Fruit fly (Drosophila melanogaster) whole organism, embryonic: Measurements from ENCODE around the gene Usp8.

ENCODE experiments used
- Antp ChIP-seq: fragments of 200-800 bp; sonication (Bioruptor generic); optimal IDR thresholded peaks from 3 replicates; lab custom pipeline; 2016; ENCODE audit warnings: missing biosample characterization, missing genetic modification characterization
- B-H2 ChIP-seq: fragments of 200-800 bp; sonication (Bioruptor generic); optimal IDR thresholded peaks from 2 replicates; lab custom pipeline; 2018; ENCODE audit warnings: missing biosample characterization, mild to moderate bottlenecking, missing genetic modification characterization
- Bgb ChIP-seq: fragments of 200-800 bp; sonication (Bioruptor generic); IDR thresholded peaks from 2 replicates; pipeline ENCODE4 v1.3.6; 2022; ENCODE audit warnings: missing biosample characterization, missing genetic modification characterization; ENCODE audit not compliant: partially characterized antibody
- CG12071 ChIP-seq: fragments of 200-800 bp; sonication (Bioruptor generic); optimal IDR thresholded peaks from 3 replicates; lab custom pipeline; 2018; ENCODE audit warnings: missing biosample characterization, mild to moderate bottlenecking, missing genetic modification characterization
- CG14014 ChIP-seq: fragments of 200-800 bp; sonication (Bioruptor generic); IDR thresholded peaks from 2 replicates; pipeline ENCODE4 v1.3.6; 2022; ENCODE audit warnings: missing biosample characterization, missing genetic modification characterization
- CG15601 ChIP-seq: fragments of 200-800 bp; sonication (Bioruptor generic); optimal IDR thresholded peaks from 3 replicates; lab custom pipeline; 2019; ENCODE audit warnings: missing biosample characterization, mild to moderate bottlenecking, missing genetic modification characterization, moderate library complexity
- CG18619 ChIP-seq: fragments of 200-800 bp; sonication (Bioruptor generic); optimal IDR thresholded peaks from 3 replicates; lab custom pipeline; 2017; ENCODE audit warnings: missing biosample characterization, mild to moderate bottlenecking, missing genetic modification characterization
- CG2199 ChIP-seq: fragments of 200-800 bp; sonication (Bioruptor generic); IDR thresholded peaks from 3 replicates; pipeline ENCODE4 v1.3.6; 2022; ENCODE audit warnings: missing biosample characterization, missing genetic modification characterization
- CG2678 ChIP-seq: fragments of 200-800 bp; sonication (Bioruptor generic); optimal IDR thresholded peaks from 3 replicates; lab custom pipeline; 2019; ENCODE audit warnings: missing biosample characterization, mild to moderate bottlenecking, missing genetic modification characterization, moderate library complexity
- CG31224 ChIP-seq: fragments of 200-800 bp; sonication (Bioruptor generic); IDR thresholded peaks from 2 replicates; pipeline ENCODE4 v1.3.6; 2022; ENCODE audit warnings: missing biosample characterization, missing genetic modification characterization
- CG31388 ChIP-seq: fragments of 200-800 bp; sonication (Bioruptor generic); optimal IDR thresholded peaks from 2 replicates; lab custom pipeline; 2016; ENCODE audit warnings: missing biosample characterization, missing genetic modification characterization
- CG32532 ChIP-seq: fragments of 200-800 bp; sonication (Bioruptor generic); IDR thresholded peaks from 2 replicates; pipeline ENCODE4 v1.3.6; 2022; ENCODE audit warnings: missing biosample characterization, missing genetic modification characterization
- CG4404 ChIP-seq: fragments of 200-800 bp; sonication (Bioruptor generic); IDR thresholded peaks from 2 replicates; pipeline ENCODE4 v1.3.6; 2022; ENCODE audit warnings: missing biosample characterization, missing genetic modification characterization
- CG4730 ChIP-seq: fragments of 200-800 bp; sonication (Bioruptor generic); IDR thresholded peaks from 2 replicates; pipeline ENCODE4 v1.3.6; 2022; ENCODE audit warnings: missing biosample characterization, missing genetic modification characterization
- CG6654 ChIP-seq: fragments of 200-800 bp; sonication (Bioruptor generic); optimal IDR thresholded peaks from 2 replicates; lab custom pipeline; 2017; ENCODE audit warnings: missing biosample characterization, mild to moderate bottlenecking, missing genetic modification characterization
- CG6791 ChIP-seq: fragments of 200-800 bp; sonication (Bioruptor generic); IDR thresholded peaks from 3 replicates; pipeline ENCODE4 v1.3.6; 2022; ENCODE audit warnings: missing biosample characterization, missing genetic modification characterization; ENCODE audit not compliant: partially characterized antibody
- CG8290 ChIP-seq, 3 experiments: fragments of 200-800 bp; sonication (Bioruptor generic); optimal IDR thresholded peaks; 2 replicates each; lab custom pipeline; 2016 to 2019; ENCODE audit warnings: missing biosample characterization in 3 of 3, missing genetic modification characterization in 3 of 3, mild to moderate bottlenecking in 2 of 3, moderate library complexity in 1 of 3
- CG8765 ChIP-seq: fragments of 200-800 bp; sonication (Bioruptor generic); IDR thresholded peaks from 2 replicates; pipeline ENCODE4 v1.3.6; 2022; ENCODE audit warnings: missing biosample characterization, missing genetic modification characterization
- CG9609 ChIP-seq: fragments of 200-800 bp; sonication (Bioruptor generic); optimal IDR thresholded peaks from 3 replicates; lab custom pipeline; 2016; ENCODE audit warnings: missing biosample characterization, missing genetic modification characterization
- CG9817 ChIP-seq: fragments of 200-800 bp; sonication (Bioruptor generic); optimal IDR thresholded peaks from 2 replicates; lab custom pipeline; 2018; ENCODE audit warnings: missing biosample characterization, mild to moderate bottlenecking, missing genetic modification characterization, moderate library complexity
- CG9932 ChIP-seq: fragments of 200-800 bp; sonication (Bioruptor generic); IDR thresholded peaks from 2 replicates; pipeline ENCODE4 v1.3.6; 2022; ENCODE audit warnings: missing biosample characterization, missing genetic modification characterization
- CHES-1-like ChIP-seq: fragments of 200-800 bp; sonication (Bioruptor generic); optimal IDR thresholded peaks from 2 replicates; lab custom pipeline; 2016; ENCODE audit warnings: missing biosample characterization, missing genetic modification characterization
- CTCF ChIP-seq: fragments of 200-800 bp; sonication (Bioruptor generic); optimal IDR thresholded peaks from 2 replicates; lab custom pipeline; 2017; ENCODE audit warnings: missing biosample characterization, mild to moderate bottlenecking, missing genetic modification characterization, moderate library complexity
- Dek ChIP-seq: fragments of 200-800 bp; sonication (Bioruptor generic); optimal IDR thresholded peaks from 3 replicates; lab custom pipeline; 2019; ENCODE audit warnings: missing biosample characterization, mild to moderate bottlenecking, missing genetic modification characterization, moderate library complexity
- Dip3 ChIP-seq: fragments of 200-800 bp; sonication (Bioruptor generic); optimal IDR thresholded peaks from 3 replicates; lab custom pipeline; 2016; ENCODE audit warnings: missing biosample characterization, missing genetic modification characterization
- Dp ChIP-seq: fragments of 200-800 bp; sonication (Bioruptor generic); optimal IDR thresholded peaks from 2 replicates; lab custom pipeline; 2018; ENCODE audit warnings: missing biosample characterization, mild to moderate bottlenecking, missing genetic modification characterization, moderate library complexity
- Fer1 ChIP-seq: fragments of 200-800 bp; sonication (Bioruptor generic); optimal IDR thresholded peaks from 2 replicates; lab custom pipeline; 2017; ENCODE audit warnings: missing biosample characterization, mild to moderate bottlenecking, missing genetic modification characterization
- Fer3 ChIP-seq: fragments of 200-800 bp; sonication (Bioruptor generic); optimal IDR thresholded peaks from 2 replicates; lab custom pipeline; 2018; ENCODE audit warnings: missing biosample characterization, mild to moderate bottlenecking, missing genetic modification characterization, moderate library complexity
- Hr51 ChIP-seq, 2 experiments: fragments of 200-800 bp; sonication (Bioruptor generic); optimal IDR thresholded peaks; 2 replicates in 1 of 2; 3 replicates in 1 of 2; lab custom pipeline; 2016 to 2018; ENCODE audit warnings: missing biosample characterization in 2 of 2, missing genetic modification characterization in 2 of 2, mild to moderate bottlenecking in 1 of 2, moderate library complexity in 1 of 2
- Mes4 ChIP-seq: fragments of 200-800 bp; sonication (Bioruptor generic); optimal IDR thresholded peaks from 2 replicates; lab custom pipeline; 2016; ENCODE audit warnings: missing biosample characterization, missing genetic modification characterization
- Mrtf ChIP-seq: fragments of 200-800 bp; sonication (Bioruptor generic); IDR thresholded peaks from 3 replicates; pipeline ENCODE4 v1.3.6; 2022; ENCODE audit warnings: missing biosample characterization, missing genetic modification characterization
- Myb ChIP-seq: fragments of 200-800 bp; sonication (Bioruptor generic); optimal IDR thresholded peaks from 2 replicates; lab custom pipeline; 2016; ENCODE audit warnings: missing biosample characterization, missing genetic modification characterization
- PHDP ChIP-seq: fragments of 200-800 bp; sonication (Bioruptor generic); optimal IDR thresholded peaks from 3 replicates; lab custom pipeline; 2018; ENCODE audit warnings: missing biosample characterization, mild to moderate bottlenecking, missing genetic modification characterization, moderate library complexity
- Poxn ChIP-seq: fragments of 200-800 bp; sonication (Bioruptor generic); IDR thresholded peaks from 2 replicates; pipeline ENCODE4 v1.3.6; 2022; ENCODE audit warnings: missing biosample characterization, missing genetic modification characterization
- bab2 ChIP-seq: fragments of 200-800 bp; sonication (Bioruptor generic); optimal IDR thresholded peaks from 2 replicates; lab custom pipeline; 2016; ENCODE audit warnings: missing biosample characterization, missing genetic modification characterization
- bsh ChIP-seq, 2 experiments: fragments of 200-800 bp; sonication (Bioruptor generic); optimal IDR thresholded peaks; 2 replicates each; lab custom pipeline; 2017 to 2018; ENCODE audit warnings: mild to moderate bottlenecking in 2 of 2, missing biosample characterization in 2 of 2, missing genetic modification characterization in 2 of 2, moderate library complexity in 1 of 2
- cato ChIP-seq: fragments of 200-800 bp; sonication (Bioruptor generic); optimal IDR thresholded peaks from 2 replicates; lab custom pipeline; 2016; ENCODE audit warnings: missing biosample characterization, missing genetic modification characterization, borderline replicate concordance
- caup ChIP-seq: fragments of 200-800 bp; sonication (Bioruptor generic); optimal IDR thresholded peaks from 3 replicates; lab custom pipeline; 2017; ENCODE audit warnings: missing biosample characterization, mild to moderate bottlenecking, missing genetic modification characterization, moderate library complexity; ENCODE audit not compliant: severe bottlenecking
- chinmo ChIP-seq: fragments of 200-800 bp; sonication (Bioruptor generic); IDR thresholded peaks from 4 replicates; pipeline ENCODE4 v1.3.6; 2022; ENCODE audit warnings: missing biosample characterization, missing genetic modification characterization; ENCODE audit not compliant: partially characterized antibody
- cwo ChIP-seq: fragments of 200-800 bp; sonication (Bioruptor generic); optimal IDR thresholded peaks from 3 replicates; lab custom pipeline; 2017; ENCODE audit warnings: missing biosample characterization, missing genetic modification characterization, mild to moderate bottlenecking, moderate library complexity, missing genetic modification reagents
- da ChIP-seq: fragments of 200-800 bp; sonication (Bioruptor generic); optimal IDR thresholded peaks from 2 replicates; lab custom pipeline; 2016; ENCODE audit warnings: missing biosample characterization, missing genetic modification characterization
- dysf ChIP-seq: fragments of 200-800 bp; sonication (Bioruptor generic); IDR thresholded peaks from 3 replicates; pipeline ENCODE4 v1.3.6; 2022; ENCODE audit warnings: missing biosample characterization, missing genetic modification characterization
- gro ChIP-seq: fragments of 200-800 bp; sonication (Bioruptor generic); optimal IDR thresholded peaks from 2 replicates; lab custom pipeline; 2016; ENCODE audit warnings: missing biosample characterization, missing genetic modification characterization
- hb ChIP-seq: fragments of 200-800 bp; sonication (Bioruptor generic); IDR thresholded peaks from 3 replicates; pipeline ENCODE4 v1.3.6; 2022; ENCODE audit warnings: missing biosample characterization, missing genetic modification characterization; ENCODE audit not compliant: partially characterized antibody
- lab ChIP-seq: fragments of 200-800 bp; sonication (Bioruptor generic); optimal IDR thresholded peaks from 3 replicates; lab custom pipeline; 2017; ENCODE audit warnings: missing biosample characterization, missing genetic modification characterization, mild to moderate bottlenecking, moderate library complexity, missing genetic modification reagents
- lola ChIP-seq, 3 experiments: fragments of >200 bp in 2 of 3; fragments of 200-800 bp in 1 of 3; sonication (Bioruptor generic) in 1 of 3; optimal IDR thresholded peaks; 2 replicates each; lab custom pipeline; 2017 to 2019; ENCODE audit warnings: missing biosample characterization in 3 of 3, missing genetic modification characterization in 3 of 3, mild to moderate bottlenecking in 1 of 3, moderate library complexity in 1 of 3
- scrt ChIP-seq: fragments of 200-800 bp; sonication (Bioruptor generic); optimal IDR thresholded peaks from 2 replicates; lab custom pipeline; 2018; ENCODE audit warnings: missing biosample characterization, mild to moderate bottlenecking, missing genetic modification characterization, moderate library complexity
- sens ChIP-seq: fragments of 200-800 bp; sonication (Bioruptor generic); peaks from one replicate; lab custom pipeline; 2016; ENCODE audit warnings: missing biosample characterization, missing genetic modification characterization
- tup ChIP-seq: fragments of 200-800 bp; sonication (Bioruptor generic); optimal IDR thresholded peaks from 2 replicates; lab custom pipeline; 2016; ENCODE audit warnings: missing biosample characterization, mild to moderate bottlenecking, missing genetic modification characterization, moderate library complexity

Usp8 gene

DNA sequence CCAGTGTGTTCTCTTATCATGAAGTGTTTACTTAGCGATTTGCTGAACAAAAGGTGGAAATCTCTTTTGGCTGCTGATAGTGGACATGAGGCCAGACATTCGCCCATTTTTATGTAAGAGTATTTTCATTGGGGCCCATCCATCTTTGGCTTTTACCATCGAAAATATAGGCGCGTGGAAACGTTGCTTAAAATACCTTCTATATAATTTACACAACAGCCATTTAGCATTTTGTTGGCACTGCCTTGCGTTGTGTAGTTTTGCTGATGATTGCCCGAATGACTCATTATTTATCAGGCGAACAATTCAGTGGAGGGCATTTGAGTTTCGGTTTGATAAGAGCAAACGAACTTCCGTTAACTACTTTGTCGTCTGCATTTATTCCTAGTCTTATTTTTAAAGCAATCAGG lies 27.6 kb downstream of the Usp8 start (continued):
- TF ChIP-seq CG6791 (GFP tag; lab: Robert Waterston, UW), result no peak
- TF ChIP-seq CG8290 (GFP tag; optimal IDR thresholded peaks at IDR 0.05; lab: Kevin White, UChicago), result no peak
- TF ChIP-seq CG8290 (tag; optimal IDR thresholded peaks at IDR 0.05; lab: Kevin White, UChicago), result peak in 1 of 2 experiments; percentile 87
- TF ChIP-seq CG9932 (GFP tag; lab: Robert Waterston, UW), result peak; percentile 47
- peak; percentile 87; the same call in 2 of the 4 replicates for TF ChIP-seq chinmo
- TF ChIP-seq Fer1 (GFP tag; lab: Kevin White, UChicago), result peak; percentile 53
- peak; percentile 22 for TF ChIP-seq Mes4 (GFP tag; lab: Kevin White, UChicago)
- TF ChIP-seq CTCF (GFP tag; lab: Kevin White, UChicago), result no peak
- peak; percentile 1 for TF ChIP-seq Antp (GFP tag; lab: Kevin White, UChicago)
- no peak for TF ChIP-seq hb (GFP tag; lab: Robert Waterston, UW)
- peak; percentile 50; the same call in 1 of the 2 replicates for TF ChIP-seq CG32532 (GFP tag; lab: Robert Waterston, UW)
- peak; percentile 30 for TF ChIP-seq CG9817
- TF ChIP-seq CG4730 (GFP tag; lab: Robert Waterston, UW), result 0 out of 2 replicates have a peak, but pooled peaks have one; percentile 21
- peak; percentile 69 for TF ChIP-seq gro (GFP tag; lab: Kevin White, UChicago)
- TF ChIP-seq Hr51 (GFP tag; optimal IDR thresholded peaks at IDR 0.05; lab: Kevin White, UChicago), result peak in 1 of 2 experiments; percentile 61
- peak; percentile 33 for TF ChIP-seq Dek (tag; lab: Kevin White, UChicago)
- no peak for TF ChIP-seq CG4404 (GFP tag; lab: Robert Waterston, UW)
- no peak for TF ChIP-seq CG6654
- no peak for TF ChIP-seq CG15601 (tag; lab: Kevin White, UChicago)
- no peak for TF ChIP-seq CG8765
- peak; percentile 29 for TF ChIP-seq caup
- peak; percentile 53 for TF ChIP-seq CG18619
- no peak for TF ChIP-seq lola (GFP tag; optimal IDR thresholded peaks at IDR 0.05; lab: Kevin White, UChicago)
- 0 out of 3 replicates have a peak, but pooled peaks have one; percentile 43 for TF ChIP-seq Mrtf (GFP tag; lab: Robert Waterston, UW)
- TF ChIP-seq bab2 (GFP tag; lab: Kevin White, UChicago), result peak; percentile 17
- peak; percentile 51 for TF ChIP-seq lab
- peak; percentile 45 for TF ChIP-seq CHES-1-like
- peak; percentile 8 for TF ChIP-seq da (GFP tag; lab: Kevin White, UChicago)
- TF ChIP-seq B-H2 (GFP tag; lab: Kevin White, UChicago), result peak; percentile 24
- peak; percentile 31 for TF ChIP-seq Myb (GFP tag; lab: Kevin White, UChicago)
- TF ChIP-seq tup (GFP tag; lab: Kevin White, UChicago), result peak; percentile 36
- peak; percentile 67 for TF ChIP-seq PHDP (tag; lab: Kevin White, UChicago)
- no peak for TF ChIP-seq cato
- TF ChIP-seq Poxn, result 0 out of 2 replicates have a peak, but pooled peaks have one; percentile 14
- peak; percentile 52; the same call in 2 of the 3 replicates for TF ChIP-seq dysf
- peak; percentile 53 for TF ChIP-seq CG2678 (tag; lab: Kevin White, UChicago)
- TF ChIP-seq CG14014 (GFP tag; lab: Robert Waterston, UW), result peak; percentile 54
- peak; percentile 29 for TF ChIP-seq Fer3
- peak; percentile 50 for TF ChIP-seq CG9609 (GFP tag; lab: Kevin White, UChicago)
- no peak for TF ChIP-seq Dp (GFP tag; lab: Kevin White, UChicago)
- peak; percentile 51 for TF ChIP-seq sens (GFP tag; lab: Kevin White, UChicago)
- TF ChIP-seq scrt (GFP tag; lab: Kevin White, UChicago), result peak; percentile 21
- peak; percentile 27 for TF ChIP-seq CG12071 (GFP tag; lab: Kevin White, UChicago)
- no peak for TF ChIP-seq Bgb (GFP tag; lab: Robert Waterston, UW)
- peak; percentile 35; the same call in 1 of the 2 replicates for TF ChIP-seq CG31224 (GFP tag; lab: Robert Waterston, UW)
- TF ChIP-seq CG31388 (GFP tag; lab: Kevin White, UChicago), result no peak
- peak; percentile 26 for TF ChIP-seq cwo (GFP tag; lab: Kevin White, UChicago)
- TF ChIP-seq bsh (GFP tag; optimal IDR thresholded peaks at IDR 0.05; lab: Kevin White, UChicago), result no peak
- TF ChIP-seq Dip3 (GFP tag; lab: Kevin White, UChicago), result peak; percentile 65
- peak; percentile 62; the same call in 1 of the 3 replicates for TF ChIP-seq CG2199
